Fruit fly (Drosophila melanogaster): ENCODE measurements around the gene otu.

Gene otu

dm6 chrX:8492849-8493248, 3.5 kb upstream of the otu start (continued):
- TF ChIP-seq pho (GFP tag; optimal IDR thresholded peaks at IDR 0.05) (no peak), CG31224 (GFP tag; IDR thresholded peaks at IDR 0.05) (peak; percentile 56; the same call in 1 of the 2 replicates), CG15269 (tag; optimal IDR thresholded peaks at IDR 0.05) (peak; percentile 87), CG7786 (GFP tag; optimal IDR thresholded peaks at IDR 0.05) (no peak), MBD-R2 (GFP tag; IDR thresholded peaks at IDR 0.05) (peak; percentile 33; the same call in 1 of the 2 replicates), sima (GFP tag; optimal IDR thresholded peaks at IDR 0.05) (no peak), org-1 (GFP tag; optimal IDR thresholded peaks at IDR 0.05) (peak; percentile 65), CG14667 (GFP tag; IDR thresholded peaks at IDR 0.05) (peak; percentile 59), Bdp1 (GFP tag; optimal IDR thresholded peaks at IDR 0.05) (no peak), danr (GFP tag; IDR thresholded peaks at IDR 0.05) (peak; percentile 44; the same call in 1 of the 2 replicates), CG8478 (optimal IDR thresholded peaks at IDR 0.05) (no peak), crc (GFP tag; optimal IDR thresholded peaks at IDR 0.05) (no peak), CG3407 (GFP tag; optimal IDR thresholded peaks at IDR 0.05) (peak; percentile 62), ab (GFP tag; optimal IDR thresholded peaks at IDR 0.05) (no peak), Oaz (GFP tag; IDR thresholded peaks at IDR 0.05) (peak; percentile 72), mirr (GFP tag; optimal IDR thresholded peaks at IDR 0.05) (no peak), CG7928 (GFP tag; optimal IDR thresholded peaks at IDR 0.05) (no peak), Lim3 (GFP tag; IDR thresholded peaks at IDR 0.05) (0 out of 2 replicates have a peak, but pooled peaks have one; percentile 59), fru (optimal IDR thresholded peaks at IDR 0.05) (no peak), CG13296 (GFP tag; optimal IDR thresholded peaks at IDR 0.05) (peak; percentile 66), Tbp (GFP tag; optimal IDR thresholded peaks at IDR 0.05) (no peak), pan (optimal IDR thresholded peaks at IDR 0.05) (no peak), pan (GFP tag; optimal IDR thresholded peaks at IDR 0.05 in 1 of 2, IDR thresholded peaks at IDR 0.05 in 1 of 2) (peak in 1 of 2 experiments; percentile 90), CG8359 (GFP tag; optimal IDR thresholded peaks at IDR 0.05; ENCODE audit: borderline replicate concordance) (peak; percentile 59), CG11695 (GFP tag; IDR thresholded peaks at IDR 0.05) (peak; percentile 68; the same call in 2 of the 3 replicates), Antp (GFP tag; optimal IDR thresholded peaks at IDR 0.05) (no peak), nmo (GFP tag; optimal IDR thresholded peaks at IDR 0.05) (peak; percentile 78), CG2875 (GFP tag; optimal IDR thresholded peaks at IDR 0.05) (peak; percentile 78), cas (GFP tag; IDR thresholded peaks at IDR 0.05) (no peak), zfh2 (GFP tag; optimal IDR thresholded peaks at IDR 0.05) (no peak), CG7271 (tag; optimal IDR thresholded peaks at IDR 0.05) (peak; percentile 25), eve (GFP tag; optimal IDR thresholded peaks at IDR 0.05) (peak in 1 of 2 experiments; percentile 79), CG2889 (GFP tag; IDR thresholded peaks at IDR 0.05) (peak; percentile 46; the same call in 2 of the 3 replicates), CG9727 (GFP tag; optimal IDR thresholded peaks at IDR 0.05) (peak; percentile 43), CG3065 (GFP tag; optimal IDR thresholded peaks at IDR 0.05) (no peak), CG10209 (GFP tag; optimal IDR thresholded peaks at IDR 0.05) (peak; percentile 73), CG8281 (tag; optimal IDR thresholded peaks at IDR 0.05) (peak; percentile 56), CG2120 (GFP tag; optimal IDR thresholded peaks at IDR 0.05) (no peak), gcm (GFP tag; optimal IDR thresholded peaks at IDR 0.05) (peak; percentile 62), exex (tag; optimal IDR thresholded peaks at IDR 0.05) (no peak), seq (GFP tag; IDR thresholded peaks at IDR 0.05) (peak; percentile 68), vnd (GFP tag; IDR thresholded peaks at IDR 0.05; ENCODE audit: partially characterized antibody) (no peak), pros (GFP tag; optimal IDR thresholded peaks at IDR 0.05) (no peak), lola (GFP tag; optimal IDR thresholded peaks at IDR 0.05) (peak in 1 of 3 experiments; percentile 42), Dad (GFP tag; optimal IDR thresholded peaks at IDR 0.05) (peak; percentile 26), row (GFP tag; IDR thresholded peaks at IDR 0.05) (peak; percentile 80), sna (GFP tag; IDR thresholded peaks at IDR 0.05; ENCODE audit: partially characterized antibody) (no peak), CG1529 (GFP tag; optimal IDR thresholded peaks at IDR 0.05) (peak; percentile 46), CG17612 (GFP tag; IDR thresholded peaks at IDR 0.05) (no peak), GATAe (GFP tag; conservative IDR thresholded peaks at IDR 0.05) (0 out of 2 replicates have a peak, but pooled peaks have one; percentile 19), Gsc (GFP tag; IDR thresholded peaks at IDR 0.05) (no peak), bab2 (GFP tag; optimal IDR thresholded peaks at IDR 0.05) (no peak)
